Worm (Caenorhabditis elegans) whole organism, L2 larva: ENCODE measurements around the gene ser-1.

Experiments used
- Y55F3AM.14 ChIP-seq: fragments of 200-800 bp; sonication (Bioruptor generic); optimal IDR thresholded peaks from 2 replicates; lab custom pipeline; 2018; ENCODE audit warnings: mild to moderate bottlenecking, missing genetic modification characterization, missing compliant biosample characterization
- ZK546.5 ChIP-seq: sonication (generic microtip); optimal IDR thresholded peaks from 2 replicates; lab custom pipeline; 2017; ENCODE audit warnings: missing biosample characterization, missing genetic modification characterization
- egl-27 ChIP-seq: sonication (generic microtip); optimal IDR thresholded peaks from 3 replicates; lab custom pipeline; 2017; ENCODE audit warnings: missing biosample characterization, missing genetic modification reagents, missing genetic modification characterization
- elt-1 ChIP-seq: fragments of 150-350 bp; optimal IDR thresholded peaks from 2 replicates; lab custom pipeline; 2014; ENCODE audit warnings: missing biosample characterization, missing genetic modification characterization
- elt-3 ChIP-seq: sonication (generic microtip); optimal IDR thresholded peaks from 2 replicates; lab custom pipeline; 2017; ENCODE audit warnings: missing biosample characterization, missing genetic modification characterization
- lin-13 ChIP-seq: fragments of 150-350 bp; optimal IDR thresholded peaks from 2 replicates; lab custom pipeline; 2014; ENCODE audit warnings: missing biosample characterization, missing genetic modification reagents, missing genetic modification characterization
- lin-39 ChIP-seq: fragments of 150-350 bp; optimal IDR thresholded peaks from 2 replicates; lab custom pipeline; 2014; ENCODE audit warnings: missing biosample characterization, missing genetic modification reagents, missing genetic modification characterization
- nhr-10 ChIP-seq: sonication (generic microtip); optimal IDR thresholded peaks from 2 replicates; lab custom pipeline; 2017; ENCODE audit warnings: missing biosample characterization, missing genetic modification characterization
- zag-1 ChIP-seq: fragments of 150-350 bp; optimal IDR thresholded peaks from 2 replicates; lab custom pipeline; 2014; ENCODE audit warnings: missing biosample characterization, missing genetic modification characterization
- ztf-11 ChIP-seq: sonication (generic microtip); optimal IDR thresholded peaks from 2 replicates; lab custom pipeline; 2017; ENCODE audit warnings: missing biosample characterization, missing genetic modification characterization

ce11 chrX:16535192-16535591, 44.4 kb upstream of the ser-1 start:
- no peak for TF ChIP-seq ztf-11 (tag; lab: Kevin White, UChicago)
- no peak for TF ChIP-seq elt-1 (tag; lab: Kevin White, UChicago)
- no peak for TF ChIP-seq nhr-10 (tag; lab: Kevin White, UChicago)
- TF ChIP-seq ZK546.5 (tag; lab: Kevin White, UChicago): no peak
- TF ChIP-seq egl-27 (tag; lab: Kevin White, UChicago): no peak
- TF ChIP-seq elt-3 (tag; lab: Kevin White, UChicago): no peak
- TF ChIP-seq Y55F3AM.14 (GFP tag; lab: Kevin White, UChicago): no peak
- no peak for TF ChIP-seq lin-13 (GFP tag; lab: Kevin White, UChicago)
- no peak for TF ChIP-seq zag-1 (tag; lab: Kevin White, UChicago)
- TF ChIP-seq lin-39 (tag; lab: Kevin White, UChicago): no peak
